Worm (Caenorhabditis elegans) whole organism, L2 larva: ENCODE data around the gene F54B11.8.

Experiments used
- C34F6.9 ChIP-seq: fragments of 150-350 bp; optimal IDR thresholded peaks from 2 replicates; lab custom pipeline; 2014; ENCODE audit warnings: missing biosample characterization, missing genetic modification characterization
- F13H6.1 ChIP-seq: sonication (generic microtip); optimal IDR thresholded peaks from 2 replicates; lab custom pipeline; 2016; ENCODE audit warnings: missing genetic modification characterization, missing compliant biosample characterization
- ZK546.5 ChIP-seq: sonication (generic microtip); optimal IDR thresholded peaks from 2 replicates; lab custom pipeline; 2017; ENCODE audit warnings: missing biosample characterization, missing genetic modification characterization
- aly-2 ChIP-seq: fragments of 150-350 bp; optimal IDR thresholded peaks from 2 replicates; lab custom pipeline; 2014; ENCODE audit warnings: missing biosample characterization, missing genetic modification characterization
- ama-1 ChIP-seq: fragments of 150-350 bp; optimal IDR thresholded peaks from 2 replicates; lab custom pipeline; 2018; ENCODE audit warnings: inconsistent platforms
- ceh-16 ChIP-seq: fragments of 150-350 bp; optimal IDR thresholded peaks from 2 replicates; lab custom pipeline; 2014; ENCODE audit warnings: missing biosample characterization, missing genetic modification characterization
- ceh-82 ChIP-seq: fragments of 150-350 bp; optimal IDR thresholded peaks from 2 replicates; lab custom pipeline; 2014; ENCODE audit warnings: missing biosample characterization, missing genetic modification characterization
- egl-27 ChIP-seq: sonication (generic microtip); optimal IDR thresholded peaks from 3 replicates; lab custom pipeline; 2017; ENCODE audit warnings: missing biosample characterization, missing genetic modification reagents, missing genetic modification characterization
- elt-1 ChIP-seq: fragments of 150-350 bp; optimal IDR thresholded peaks from 2 replicates; lab custom pipeline; 2014; ENCODE audit warnings: missing biosample characterization, missing genetic modification characterization
- elt-3 ChIP-seq: sonication (generic microtip); optimal IDR thresholded peaks from 2 replicates; lab custom pipeline; 2017; ENCODE audit warnings: missing biosample characterization, missing genetic modification characterization
- lin-39 ChIP-seq: fragments of 150-350 bp; optimal IDR thresholded peaks from 2 replicates; lab custom pipeline; 2014; ENCODE audit warnings: missing biosample characterization, missing genetic modification reagents, missing genetic modification characterization
- lsy-2 ChIP-seq, 2 experiments: fragments of 150-350 bp in 1 of 2; sonication (generic microtip) in 1 of 2; optimal IDR thresholded peaks; 2 replicates each; lab custom pipeline; 2014 to 2017; ENCODE audit warnings: missing biosample characterization in 2 of 2, missing genetic modification characterization in 2 of 2
- mab-5 ChIP-seq: fragments of 150-350 bp; optimal IDR thresholded peaks from 2 replicates; lab custom pipeline; 2014; ENCODE audit warnings: missing biosample characterization, missing genetic modification characterization
- mbf-1 ChIP-seq: sonication (generic microtip); optimal IDR thresholded peaks from 2 replicates; lab custom pipeline; 2017; ENCODE audit warnings: missing biosample characterization, missing genetic modification characterization
- nhr-10 ChIP-seq: sonication (generic microtip); optimal IDR thresholded peaks from 2 replicates; lab custom pipeline; 2017; ENCODE audit warnings: missing biosample characterization, missing genetic modification characterization
- nhr-11 ChIP-seq: fragments of 150-350 bp; optimal IDR thresholded peaks from 2 replicates; lab custom pipeline; 2014; ENCODE audit warnings: missing biosample characterization, missing genetic modification characterization
- nhr-12 ChIP-seq: fragments of 150-350 bp; optimal IDR thresholded peaks from 2 replicates; lab custom pipeline; 2014; ENCODE audit warnings: missing biosample characterization, missing genetic modification characterization
- nhr-129 ChIP-seq: fragments of 150-350 bp; optimal IDR thresholded peaks from 2 replicates; lab custom pipeline; 2014; ENCODE audit warnings: missing biosample characterization, missing genetic modification characterization
- nhr-23 ChIP-seq: fragments of 150-350 bp; optimal IDR thresholded peaks from 2 replicates; lab custom pipeline; 2014; ENCODE audit warnings: missing biosample characterization, missing genetic modification reagents, missing genetic modification characterization
- nhr-237 ChIP-seq: fragments of 150-350 bp; optimal IDR thresholded peaks from 2 replicates; lab custom pipeline; 2014; ENCODE audit warnings: missing biosample characterization, missing genetic modification characterization
- nhr-6 ChIP-seq: fragments of 150-350 bp; optimal IDR thresholded peaks from 2 replicates; lab custom pipeline; 2014; ENCODE audit warnings: missing biosample characterization, missing genetic modification characterization
- peb-1 ChIP-seq: fragments of 150-350 bp; optimal IDR thresholded peaks from 2 replicates; lab custom pipeline; 2014; ENCODE audit warnings: missing biosample characterization, missing genetic modification characterization
- sem-4 ChIP-seq: fragments of 150-350 bp; optimal IDR thresholded peaks from 2 replicates; lab custom pipeline; 2014; ENCODE audit warnings: missing biosample characterization, missing genetic modification reagents, missing genetic modification characterization
- skn-1 ChIP-seq: sonication (generic microtip); optimal IDR thresholded peaks from 2 replicates; lab custom pipeline; 2017; ENCODE audit warnings: missing biosample characterization, missing genetic modification characterization
- sma-3 ChIP-seq: sonication (generic microtip); optimal IDR thresholded peaks from 2 replicates; lab custom pipeline; 2016; ENCODE audit warnings: missing genetic modification reagents, missing genetic modification characterization, missing compliant biosample characterization
- sma-9 ChIP-seq, 2 experiments: fragments of 150-350 bp in 1 of 2; sonication (generic microtip) in 1 of 2; optimal IDR thresholded peaks; 2 replicates each; lab custom pipeline; 2014 to 2016; ENCODE audit warnings: missing genetic modification characterization in 2 of 2, mild to moderate bottlenecking in 1 of 2, missing biosample characterization in 1 of 2, missing compliant biosample characterization in 1 of 2, missing genetic modification reagents in 1 of 2, moderate library complexity in 1 of 2
- snpc-4 ChIP-seq: fragments of 150-350 bp; optimal IDR thresholded peaks from 2 replicates; lab custom pipeline; 2014; ENCODE audit warnings: missing biosample characterization, missing genetic modification characterization
- zag-1 ChIP-seq: fragments of 150-350 bp; optimal IDR thresholded peaks from 2 replicates; lab custom pipeline; 2014; ENCODE audit warnings: missing biosample characterization, missing genetic modification characterization
- ztf-1 ChIP-seq: fragments of 200-800 bp; sonication (Bioruptor generic); conservative IDR thresholded peaks from 2 replicates; pipeline ENCODE4 v1.3.6; 2022; ENCODE audit warnings: missing genetic modification characterization, missing compliant biosample characterization

The F54B11.8 gene

DNA sequence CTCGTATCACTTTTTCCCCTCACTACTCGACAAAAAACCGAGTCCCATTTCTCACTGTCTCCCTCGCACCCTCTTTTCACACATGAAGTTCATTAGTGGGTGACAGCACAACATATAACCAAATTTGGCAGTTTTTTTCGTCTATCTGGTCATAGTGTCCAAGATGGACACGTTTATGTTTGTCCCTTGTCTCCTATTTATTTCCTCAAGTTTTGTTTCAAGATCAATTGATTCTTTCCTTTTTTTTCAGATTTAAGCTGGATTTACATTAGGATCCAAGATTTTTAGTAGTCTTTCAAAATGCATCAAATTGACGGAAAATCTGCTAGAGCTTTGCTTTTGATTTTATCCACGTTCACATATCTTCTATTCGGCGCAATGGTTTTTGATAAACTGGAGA lies 35.9 kb upstream of the F54B11.8 start, which contains the start of gene twk-20:
Gene twk-20 (plus strand): TSS at position 301 of the 400 bp plus-strand sequence.
- TF ChIP-seq egl-27 = no peak
- TF ChIP-seq zag-1 (tag; lab: Kevin White, UChicago) = no peak
- TF ChIP-seq mbf-1 (tag; lab: Kevin White, UChicago) = no peak
- no peak for TF ChIP-seq sma-9 (GFP tag; optimal IDR thresholded peaks at IDR 0.05; lab: Kevin White, UChicago)
- TF ChIP-seq sma-9 (tag; optimal IDR thresholded peaks at IDR 0.05; lab: Kevin White, UChicago) = no peak
- TF ChIP-seq ztf-1 (GFP tag; lab: Robert Waterston, UW) = no peak
- no peak for TF ChIP-seq nhr-129 (tag; lab: Kevin White, UChicago)
- TF ChIP-seq aly-2 (tag; lab: Kevin White, UChicago) = no peak

DNA sequence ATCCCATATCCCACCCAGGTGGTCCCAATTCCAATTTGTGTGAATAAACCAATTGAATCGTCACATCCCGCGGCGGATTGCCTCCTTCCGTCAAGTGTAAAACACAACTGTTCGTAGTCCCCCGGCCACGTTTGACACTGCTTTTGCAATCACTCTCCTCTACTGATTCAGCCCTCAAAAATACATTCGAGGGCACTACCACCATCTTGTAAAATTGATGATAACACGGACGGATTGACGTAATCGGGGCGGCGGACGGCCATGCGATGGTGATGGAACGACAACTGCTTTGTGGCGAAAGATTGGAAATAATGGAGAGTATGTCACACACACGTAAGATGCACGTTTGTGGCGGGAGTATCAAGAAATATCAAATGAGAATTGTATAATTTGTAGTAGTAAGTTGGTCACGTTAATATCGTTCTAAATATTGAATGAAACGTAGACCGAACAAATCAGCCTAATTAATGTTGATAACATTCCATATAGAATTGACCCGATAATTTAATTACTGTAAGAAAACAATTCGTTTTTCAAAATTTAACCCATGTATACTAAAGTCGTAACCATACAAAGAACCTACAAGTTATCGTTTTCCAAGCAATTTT lies 34.7 kb upstream of the F54B11.8 start:
- TF ChIP-seq lsy-2 (tag; optimal IDR thresholded peaks at IDR 0.05; lab: Kevin White, UChicago) = no peak
- TF ChIP-seq sma-9 (GFP tag; optimal IDR thresholded peaks at IDR 0.05; lab: Kevin White, UChicago) = peak; percentile 31
- TF ChIP-seq sma-9 (tag; optimal IDR thresholded peaks at IDR 0.05; lab: Kevin White, UChicago) = no peak
- no peak for TF ChIP-seq mab-5
- peak; percentile 9 for TF ChIP-seq lin-39
- TF ChIP-seq C34F6.9 = peak; percentile 17
- peak; percentile 53 for TF ChIP-seq nhr-129 (tag; lab: Kevin White, UChicago)
- no peak for TF ChIP-seq ama-1 (lab: Kevin White, UChicago)
- peak; percentile 69 for TF ChIP-seq F13H6.1 (tag; lab: Kevin White, UChicago)
- TF ChIP-seq ceh-82 (tag; lab: Kevin White, UChicago) = no peak
- TF ChIP-seq mbf-1 (tag; lab: Kevin White, UChicago) = no peak
- peak; percentile 11 for TF ChIP-seq sem-4 (tag; lab: Kevin White, UChicago)

DNA sequence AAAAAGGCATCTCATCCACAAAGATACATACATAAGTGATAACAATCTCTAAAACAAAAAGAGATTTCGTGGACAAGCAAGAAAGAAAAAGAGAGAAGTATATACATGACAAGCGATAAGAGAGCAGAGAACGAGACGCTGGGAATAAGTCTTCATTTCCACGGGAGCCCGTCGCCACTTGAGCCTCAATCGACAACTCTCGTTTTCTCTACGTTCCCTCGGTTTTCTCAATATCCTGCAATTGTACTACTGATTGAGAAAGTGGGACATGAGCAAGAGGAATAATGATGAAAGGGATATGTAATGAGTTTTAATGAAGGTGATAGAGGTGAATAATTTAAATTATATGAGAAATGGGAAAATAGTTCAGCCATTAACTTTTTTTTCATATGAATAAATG lies 33.8 kb upstream of the F54B11.8 start:
- no peak for TF ChIP-seq ceh-16
- TF ChIP-seq elt-1 (tag; lab: Kevin White, UChicago) = no peak
- TF ChIP-seq nhr-129 (tag; lab: Kevin White, UChicago) = no peak
- TF ChIP-seq nhr-10 (tag; lab: Kevin White, UChicago) = no peak
- TF ChIP-seq elt-3 (tag; lab: Kevin White, UChicago) = no peak
- no peak for TF ChIP-seq nhr-237 (tag; lab: Kevin White, UChicago)
- no peak for TF ChIP-seq egl-27
- no peak for TF ChIP-seq nhr-6 (tag; lab: Kevin White, UChicago)
- no peak for TF ChIP-seq sma-3 (GFP tag; lab: Kevin White, UChicago)
- TF ChIP-seq F13H6.1 (tag; lab: Kevin White, UChicago) = peak; percentile 24
- TF ChIP-seq sma-9 (GFP tag; optimal IDR thresholded peaks at IDR 0.05; lab: Kevin White, UChicago) = peak; percentile 21
- no peak for TF ChIP-seq sma-9 (tag; optimal IDR thresholded peaks at IDR 0.05; lab: Kevin White, UChicago)

DNA sequence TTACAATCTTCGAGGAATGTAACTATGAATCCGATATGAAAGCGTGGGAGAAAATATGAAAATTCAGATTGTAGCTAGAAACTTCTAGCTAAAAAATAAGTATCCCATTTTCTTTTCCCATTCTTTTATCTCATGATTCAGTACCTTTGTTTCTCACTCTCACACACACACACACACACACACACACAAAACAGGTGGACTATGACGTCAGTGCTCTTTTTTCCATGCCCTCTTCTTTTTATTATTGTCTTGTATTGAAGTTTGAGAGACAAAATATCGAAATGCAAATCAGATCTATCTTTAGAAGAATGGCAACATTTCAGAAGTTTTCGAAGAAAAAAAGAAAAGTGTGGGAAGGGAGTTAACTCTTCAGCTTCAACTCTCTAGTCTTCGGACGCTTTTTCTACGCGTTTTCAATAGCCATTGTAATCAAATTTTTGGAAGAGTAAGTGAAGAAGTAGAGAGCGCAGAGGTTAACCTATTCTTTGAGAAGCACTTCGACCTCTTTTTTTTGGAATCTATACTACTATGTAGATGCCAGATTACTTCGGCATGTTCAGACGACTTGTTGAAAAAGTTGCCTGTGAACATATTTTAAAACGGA lies 30.3 kb upstream of the F54B11.8 start:
- TF ChIP-seq ZK546.5 (no peak), elt-3 (tag; lab: Kevin White, UChicago) (no peak), nhr-23 (no peak), nhr-129 (tag; lab: Kevin White, UChicago) (no peak), F13H6.1 (tag; lab: Kevin White, UChicago) (peak; percentile 7), skn-1 (tag; lab: Kevin White, UChicago) (no peak), ceh-16 (no peak), lsy-2 (tag; optimal IDR thresholded peaks at IDR 0.05; lab: Kevin White, UChicago) (no peak), sma-9 (GFP tag; optimal IDR thresholded peaks at IDR 0.05; lab: Kevin White, UChicago) (peak; percentile 40), sma-9 (tag; optimal IDR thresholded peaks at IDR 0.05; lab: Kevin White, UChicago) (no peak), peb-1 (tag; lab: Kevin White, UChicago) (no peak), nhr-11 (tag; lab: Kevin White, UChicago) (no peak), snpc-4 (no peak), sma-3 (GFP tag; lab: Kevin White, UChicago) (no peak), ceh-82 (tag; lab: Kevin White, UChicago) (no peak), nhr-12 (tag; lab: Kevin White, UChicago) (no peak), nhr-10 (tag; lab: Kevin White, UChicago) (no peak), nhr-237 (tag; lab: Kevin White, UChicago) (no peak), mbf-1 (tag; lab: Kevin White, UChicago) (no peak), C34F6.9 (peak; percentile 22)

DNA sequence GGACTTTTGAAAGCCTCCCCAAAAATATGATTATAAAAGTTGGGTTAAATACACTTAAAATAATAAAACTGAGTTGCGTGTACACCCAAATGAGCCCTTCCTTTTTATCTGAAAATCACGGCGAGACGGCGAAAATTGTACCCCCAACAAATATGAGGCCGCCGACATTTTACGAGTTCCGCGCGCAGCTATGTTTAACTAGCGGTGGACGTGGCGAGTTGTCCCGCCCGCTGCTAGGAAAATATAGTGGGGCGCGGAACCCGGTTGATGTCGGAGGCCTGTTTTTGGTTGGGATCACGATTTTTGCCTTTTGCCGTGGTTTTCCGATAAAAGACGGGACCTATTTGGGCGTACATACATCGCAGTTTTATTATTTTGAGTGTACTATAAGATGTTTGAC lies 29.3 kb upstream of the F54B11.8 start:
- no peak for TF ChIP-seq C34F6.9
- peak; percentile 58 for TF ChIP-seq snpc-4
